Worm (Caenorhabditis elegans) whole organism, midembryonic: Measurements from ENCODE around the gene Y39F10A.6.

ENCODE experiments used
- cog-1 ChIP-seq: sonication (generic microtip); optimal IDR thresholded peaks from 2 replicates; lab custom pipeline; 2016; ENCODE audit warnings: missing genetic modification characterization, missing compliant biosample characterization
- flt-1 ChIP-seq: fragments of 200-800 bp; sonication (Bioruptor generic); IDR thresholded peaks from 2 replicates; pipeline ENCODE4 v1.3.6; 2022; ENCODE audit warnings: missing genetic modification characterization, missing compliant biosample characterization
- med-1 ChIP-seq: sonication (generic microtip); optimal IDR thresholded peaks from 2 replicates; lab custom pipeline; 2017; ENCODE audit warnings: missing genetic modification characterization, mild to moderate bottlenecking, missing compliant biosample characterization, antibody characterized with exemption, missing genetic modification reagents; ENCODE audit not compliant: insufficient read depth
- ztf-29 ChIP-seq: fragments of 200-800 bp; sonication (Bioruptor generic); IDR thresholded peaks from 2 replicates; pipeline ENCODE4 v1.3.6; 2022; ENCODE audit warnings: missing genetic modification reagents, missing genetic modification characterization, missing compliant biosample characterization

DNA sequence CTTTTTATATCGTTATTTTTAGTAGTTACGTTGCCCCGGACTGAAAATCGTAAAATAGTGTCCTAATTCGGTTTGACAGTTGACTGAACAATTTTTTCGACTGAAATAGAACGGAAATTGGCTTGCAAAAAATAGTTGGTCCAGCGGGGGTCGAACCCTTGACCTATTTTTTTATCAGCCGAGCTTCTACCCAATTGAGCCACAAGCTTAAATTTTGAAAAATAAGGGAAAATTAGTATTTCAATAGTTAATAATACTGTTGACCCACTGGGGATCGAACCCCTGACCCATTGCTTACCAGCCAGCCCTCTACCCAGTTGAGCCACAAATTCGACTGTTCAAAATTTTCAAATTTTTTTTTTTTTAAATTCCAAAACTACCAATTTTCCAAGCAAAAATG lies 31.6 kb downstream of the Y39F10A.6 start:
- TF ChIP-seq cog-1 (tag; lab: Kevin White, UChicago) = no peak
- TF ChIP-seq ztf-29 = no peak
- TF ChIP-seq flt-1 (GFP tag; lab: Robert Waterston, UW) = no peak
- no peak for TF ChIP-seq med-1
